Fruit fly (Drosophila melanogaster) whole organism, pupa: ENCODE data around the gene Gal.

ENCODE experiments used
- CG10348 ChIP-seq: fragments of 200-800 bp; sonication (Bioruptor generic); IDR thresholded peaks from 2 replicates; pipeline ENCODE4 v1.3.6; 2022; ENCODE audit warnings: missing biosample characterization, missing genetic modification characterization
- CG13204 ChIP-seq: fragments of 200-800 bp; sonication (Bioruptor generic); optimal IDR thresholded peaks from 2 replicates; lab custom pipeline; 2018; ENCODE audit warnings: missing biosample characterization, mild to moderate bottlenecking, missing genetic modification characterization, moderate library complexity
- CG15710 ChIP-seq: fragments of 200-800 bp; sonication (Bioruptor generic); optimal IDR thresholded peaks from 2 replicates; lab custom pipeline; 2018; ENCODE audit warnings: missing biosample characterization, mild to moderate bottlenecking, missing genetic modification characterization, moderate library complexity
- CG32121 ChIP-seq: fragments of 200-800 bp; sonication (Bioruptor generic); IDR thresholded peaks from 2 replicates; pipeline ENCODE4 v1.3.6; 2022; ENCODE audit warnings: missing biosample characterization, missing genetic modification characterization
- EcR ChIP-seq: fragments of 200-800 bp; sonication (Bioruptor generic); optimal IDR thresholded peaks from 3 replicates; lab custom pipeline; 2019; ENCODE audit warnings: missing biosample characterization, missing genetic modification characterization, mild to moderate bottlenecking, moderate library complexity, missing genetic modification reagents
- Pif1A ChIP-seq: fragments of 200-800 bp; sonication (Bioruptor generic); optimal IDR thresholded peaks from 3 replicates; lab custom pipeline; 2016; ENCODE audit warnings: missing biosample characterization, missing genetic modification characterization
- Pif1B ChIP-seq: fragments of 200-800 bp; sonication (Bioruptor generic); optimal IDR thresholded peaks from 3 replicates; lab custom pipeline; 2016; ENCODE audit warnings: missing biosample characterization, missing genetic modification characterization
- Snoo ChIP-seq: fragments of 200-800 bp; sonication (Bioruptor generic); optimal IDR thresholded peaks from 3 replicates; lab custom pipeline; 2017; ENCODE audit warnings: missing biosample characterization, mild to moderate bottlenecking, missing genetic modification characterization, inconsistent platforms
- fd96Ca ChIP-seq: fragments of 200-800 bp; sonication (Bioruptor generic); IDR thresholded peaks from 3 replicates; pipeline ENCODE4 v1.3.6; 2022; ENCODE audit warnings: missing biosample characterization, missing genetic modification characterization

DNA sequence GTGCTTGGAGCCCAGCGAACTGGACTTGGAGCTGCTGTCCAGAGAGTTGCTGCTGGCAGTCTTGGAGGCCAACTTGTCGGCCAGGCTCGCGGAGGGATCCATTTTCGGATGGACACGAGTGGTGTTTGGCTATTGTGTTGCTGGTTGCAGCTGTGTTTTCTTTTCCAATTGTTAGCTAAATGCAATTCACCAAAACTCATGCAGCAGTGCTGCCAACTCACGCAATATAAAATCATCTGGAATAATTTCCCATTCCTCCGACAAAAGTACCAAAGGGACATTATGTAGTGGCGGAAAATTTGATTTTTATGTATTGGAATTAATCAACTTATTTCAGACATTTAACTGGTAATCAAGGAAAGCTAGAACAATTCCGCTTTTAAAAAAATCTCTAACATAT, 30.1 kb upstream of the Gal start, which contains the start of gene mtm:
- TF ChIP-seq CG10348 (no peak), fd96Ca (no peak), EcR (no peak), CG32121 (GFP tag; lab: Robert Waterston, UW) (no peak), CG13204 (GFP tag; lab: Kevin White, UChicago) (no peak), CG15710 (tag; lab: Kevin White, UChicago) (no peak), Pif1B (GFP tag; lab: Kevin White, UChicago) (no peak), Pif1A (GFP tag; lab: Kevin White, UChicago) (no peak), Snoo (tag; lab: Kevin White, UChicago) (no peak)
